Fruit fly (Drosophila melanogaster): ENCODE results near the gene PICK1.

DNA sequence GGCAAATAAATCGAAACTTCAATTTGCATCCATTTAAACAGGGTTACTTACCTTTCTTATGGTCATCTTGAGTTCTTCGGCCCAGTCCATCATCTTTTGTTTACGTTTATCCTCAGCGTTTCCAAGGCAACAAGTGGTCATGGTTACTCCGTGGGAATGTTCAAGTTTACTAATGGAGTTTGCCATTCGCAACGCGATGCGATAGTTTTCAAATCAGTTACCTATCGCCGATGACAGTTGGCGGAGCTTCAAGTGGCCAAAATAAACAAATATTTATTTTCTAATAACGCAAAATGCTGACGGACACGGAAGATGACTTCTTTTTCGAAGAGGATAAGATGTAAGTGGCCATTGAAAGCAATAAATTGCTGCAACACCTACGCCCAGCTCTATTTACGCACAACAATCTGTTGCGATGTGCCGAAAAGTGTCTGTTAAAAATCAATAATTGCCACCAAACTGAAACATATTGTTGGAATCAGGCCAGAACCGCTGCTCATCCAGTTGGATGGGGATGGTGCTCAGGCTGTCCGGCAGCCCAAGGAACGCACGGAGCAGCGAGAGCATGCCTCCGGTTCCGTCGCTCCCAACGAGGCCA, at the start of gene PICK1, which contains the start of gene IFT43:
- no peak for TF ChIP-seq psq (optimal IDR thresholded peaks at IDR 0.05)
- no peak for TF ChIP-seq EcR (GFP tag; optimal IDR thresholded peaks at IDR 0.05)
- no peak for TF ChIP-seq usp (GFP tag; optimal IDR thresholded peaks at IDR 0.05)
